Fruit fly (Drosophila melanogaster): ENCODE data around the gene CG13912.

The CG13912 gene

DNA sequence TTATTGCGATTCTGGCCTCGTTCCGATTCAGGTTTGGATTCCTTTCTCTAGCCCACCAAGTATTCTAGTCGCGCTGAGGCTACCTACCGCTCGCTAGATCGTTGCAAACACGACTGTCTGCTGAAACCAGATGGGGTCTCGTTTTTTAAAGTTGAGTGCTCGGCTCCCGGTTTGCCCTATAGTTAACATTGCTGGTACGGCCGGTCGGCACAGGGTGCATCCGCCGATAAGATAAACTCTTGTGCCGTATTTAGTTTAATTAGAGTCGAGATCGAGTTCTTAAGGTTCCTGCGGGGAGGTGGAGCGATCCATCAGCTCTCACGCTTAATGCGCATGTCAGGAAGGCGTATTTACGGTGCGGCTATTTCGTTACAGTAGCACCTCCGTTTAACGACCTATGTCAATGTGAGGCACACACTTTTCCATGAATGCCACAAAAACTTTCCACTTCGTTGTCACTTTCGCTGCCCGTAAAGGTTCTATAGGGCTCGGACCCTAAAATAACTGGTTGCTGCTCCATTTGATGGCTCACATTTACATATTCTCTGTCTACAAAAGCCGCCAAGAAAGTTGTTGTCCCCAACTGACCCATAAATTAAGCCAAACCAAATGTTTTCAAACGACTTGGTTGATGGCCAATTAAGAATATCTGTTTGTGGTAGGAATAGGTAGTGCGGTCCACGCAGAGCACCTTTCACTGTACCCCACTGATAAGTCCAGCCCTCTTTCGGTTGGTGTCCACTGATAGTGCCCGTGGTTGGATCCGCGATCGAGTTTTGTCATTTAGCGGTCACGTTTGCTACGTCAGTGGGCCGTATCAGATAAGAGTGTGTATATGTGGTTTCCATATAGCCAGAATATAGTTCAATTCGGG, 15.5 kb downstream of the CG13912 start, which contains the start of gene CG9119:
Gene CG9119, minus strand, starts transcription at position 122 of the 874 bp plus-strand sequence.
- TF ChIP-seq pan (optimal IDR thresholded peaks at IDR 0.05) (no peak), EcR (GFP tag; optimal IDR thresholded peaks at IDR 0.05) (no peak), CG8478 (optimal IDR thresholded peaks at IDR 0.05) (no peak), Dll (optimal IDR thresholded peaks at IDR 0.05) (no peak), psq (optimal IDR thresholded peaks at IDR 0.05) (no peak), usp (GFP tag; optimal IDR thresholded peaks at IDR 0.05) (no peak)

DNA sequence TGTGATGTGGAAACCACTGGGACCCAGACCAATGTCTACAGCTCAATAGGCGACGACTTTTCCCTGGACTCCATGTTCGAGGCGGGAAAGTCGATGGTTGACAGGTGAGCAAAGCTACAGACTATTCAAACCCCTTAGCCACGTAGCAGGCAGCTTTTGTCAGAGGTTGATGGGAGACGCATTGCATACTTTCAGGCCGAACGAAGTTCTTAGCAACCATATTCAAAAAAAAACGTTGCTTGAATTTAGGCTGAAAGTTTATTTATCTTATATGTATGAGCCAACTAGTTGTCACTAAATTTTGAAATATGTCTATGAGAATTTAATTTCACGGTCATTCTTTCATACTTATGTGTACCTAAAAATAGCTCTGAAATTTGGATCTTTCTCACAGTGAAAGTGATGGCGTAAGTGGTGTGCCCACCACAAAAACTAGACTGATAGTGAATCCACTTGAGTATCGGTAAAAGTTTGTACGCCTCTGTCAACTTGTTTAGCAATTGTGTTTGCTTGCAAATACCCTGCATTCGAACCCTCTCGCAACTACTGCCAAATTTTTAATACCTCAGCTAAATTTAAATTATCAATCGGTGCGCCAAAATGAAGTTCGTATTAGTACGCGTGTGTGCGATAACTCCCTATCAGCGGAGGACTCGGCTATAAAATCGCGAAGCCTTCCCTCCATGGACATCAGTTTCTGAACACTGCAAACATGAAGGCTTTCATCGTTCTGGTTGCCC, 17.5 kb downstream of the CG13912 start, which contains the start of gene LysB:
Gene LysB, plus strand, starts transcription at position 690 of the 740 bp plus-strand sequence.
- TF ChIP-seq psq (optimal IDR thresholded peaks at IDR 0.05): no peak

DNA sequence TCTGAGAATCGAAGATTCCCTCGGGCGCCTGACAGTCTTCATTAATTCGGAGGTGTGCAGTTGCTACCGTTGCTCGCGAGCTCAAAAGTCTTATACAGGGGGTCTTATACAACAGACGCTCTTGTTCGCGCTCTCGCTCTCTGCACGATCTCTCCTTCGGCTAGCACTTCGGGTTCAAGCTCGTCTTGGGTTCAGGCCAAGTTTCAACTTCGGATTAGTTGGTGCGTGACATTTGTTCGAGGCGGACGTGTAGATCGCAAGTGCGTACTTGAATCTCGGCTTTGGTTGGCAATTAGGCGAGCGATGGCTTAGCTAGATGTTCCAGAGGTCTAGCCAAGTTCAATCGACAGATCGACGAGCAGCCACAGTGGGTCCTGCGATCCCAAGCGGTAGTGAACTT, 18.8 kb downstream of the CG13912 start:
- TF ChIP-seq pan (optimal IDR thresholded peaks at IDR 0.05) (no peak), usp (GFP tag; optimal IDR thresholded peaks at IDR 0.05) (no peak), EcR (GFP tag; optimal IDR thresholded peaks at IDR 0.05) (no peak), CG8478 (optimal IDR thresholded peaks at IDR 0.05) (no peak), psq (optimal IDR thresholded peaks at IDR 0.05) (no peak), Dll (optimal IDR thresholded peaks at IDR 0.05) (no peak)

DNA sequence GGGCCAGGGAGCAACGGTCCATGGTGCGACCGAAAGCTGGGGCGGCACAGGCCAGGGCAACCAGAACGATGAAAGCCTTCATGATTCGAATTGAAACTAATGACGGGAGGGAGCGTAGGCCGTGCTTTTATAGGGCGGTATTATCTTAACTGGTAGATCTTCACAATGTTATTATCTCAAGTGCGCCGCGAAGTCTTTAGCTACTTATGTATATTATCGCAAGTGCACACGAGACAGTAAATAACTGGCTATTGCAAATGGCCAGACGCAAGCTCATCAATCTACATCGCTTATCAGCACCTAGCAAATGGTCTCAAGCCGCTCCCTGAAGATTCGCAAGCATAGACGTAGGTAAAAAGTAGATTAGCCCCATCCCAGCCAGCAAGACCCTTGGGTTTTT, 21.7 kb downstream of the CG13912 start, which contains the start of gene LysD:
Gene LysD, minus strand, starts transcription at position 101 of the 400 bp plus-strand sequence.
- TF ChIP-seq Dll (optimal IDR thresholded peaks at IDR 0.05) (no peak), psq (optimal IDR thresholded peaks at IDR 0.05) (no peak), usp (GFP tag; optimal IDR thresholded peaks at IDR 0.05) (no peak), pan (optimal IDR thresholded peaks at IDR 0.05) (no peak), EcR (GFP tag; optimal IDR thresholded peaks at IDR 0.05) (no peak), CG8478 (optimal IDR thresholded peaks at IDR 0.05) (no peak)

DNA sequence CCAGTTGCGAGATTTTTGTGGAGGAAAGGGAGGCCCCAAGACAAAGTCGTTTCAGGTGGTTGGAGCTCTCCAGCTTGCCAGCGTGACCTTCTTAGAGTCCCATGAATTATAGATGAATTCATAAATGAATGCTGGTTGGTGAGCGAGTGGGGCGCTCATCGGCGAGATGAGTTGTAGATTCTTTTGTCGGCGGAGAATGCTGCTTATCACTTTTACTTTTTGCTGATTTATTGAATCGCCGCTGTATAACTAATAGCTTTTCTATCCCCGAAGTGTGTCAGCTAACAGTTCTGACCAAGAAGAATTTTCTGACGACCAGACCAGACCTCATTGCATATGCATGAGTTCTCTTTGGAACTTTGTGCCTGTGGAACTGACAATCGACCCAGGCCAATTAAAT, 22.7 kb downstream of the CG13912 start:
- no peak for TF ChIP-seq EcR (GFP tag; optimal IDR thresholded peaks at IDR 0.05)
- no peak for TF ChIP-seq CG8478 (optimal IDR thresholded peaks at IDR 0.05)

DNA sequence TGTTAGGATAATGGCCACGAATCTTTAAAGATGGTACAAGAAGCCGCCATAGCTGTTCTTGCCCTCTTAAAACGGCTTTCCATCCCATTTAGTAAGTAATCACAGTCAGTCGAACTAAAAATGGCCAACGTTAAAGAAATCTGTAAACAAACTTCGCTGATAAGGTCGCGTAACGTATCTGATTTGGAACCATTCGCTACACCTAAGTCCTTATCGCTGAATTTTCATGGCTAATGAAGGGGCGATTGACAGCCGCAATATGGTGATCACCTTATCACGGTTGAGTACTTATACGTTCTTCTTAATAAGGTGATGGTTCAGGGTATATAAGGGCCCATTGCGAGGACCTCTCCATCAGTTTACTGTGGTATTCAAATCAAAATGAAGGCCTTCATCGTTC, 23.2 kb downstream of the CG13912 start, which contains the start of gene LysE:
Gene LysE, plus strand, starts transcription at position 257 of the 400 bp plus-strand sequence.
- TF ChIP-seq psq (optimal IDR thresholded peaks at IDR 0.05) (no peak), pan (optimal IDR thresholded peaks at IDR 0.05) (no peak), Dll (optimal IDR thresholded peaks at IDR 0.05) (no peak), CG8478 (optimal IDR thresholded peaks at IDR 0.05) (no peak), usp (GFP tag; optimal IDR thresholded peaks at IDR 0.05) (no peak), EcR (GFP tag; optimal IDR thresholded peaks at IDR 0.05) (no peak)

DNA sequence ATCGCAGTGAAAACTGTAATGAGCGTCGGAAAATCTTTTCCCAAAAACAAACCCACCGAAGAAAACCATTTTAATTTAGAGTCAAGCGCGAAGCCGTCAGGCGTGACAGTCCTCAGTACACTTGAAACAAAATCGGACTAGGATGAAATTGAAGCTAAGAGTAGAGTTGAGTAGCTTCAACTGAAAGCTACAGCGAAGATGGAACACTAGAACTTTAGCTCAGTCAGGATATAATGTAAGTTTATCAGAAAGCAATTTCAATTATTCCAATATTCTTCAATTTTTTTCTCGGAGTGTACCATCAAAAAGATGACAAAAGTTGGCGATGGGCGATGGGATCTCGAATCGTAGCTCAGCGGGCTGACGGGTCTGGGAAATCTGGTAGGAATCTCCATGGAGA, 27.1 kb downstream of the CG13912 start:
- TF ChIP-seq CG8478 (optimal IDR thresholded peaks at IDR 0.05) (no peak), Dll (optimal IDR thresholded peaks at IDR 0.05) (no peak), pan (optimal IDR thresholded peaks at IDR 0.05) (no peak), EcR (GFP tag; optimal IDR thresholded peaks at IDR 0.05) (no peak), psq (optimal IDR thresholded peaks at IDR 0.05) (no peak), usp (GFP tag; optimal IDR thresholded peaks at IDR 0.05) (no peak)

DNA sequence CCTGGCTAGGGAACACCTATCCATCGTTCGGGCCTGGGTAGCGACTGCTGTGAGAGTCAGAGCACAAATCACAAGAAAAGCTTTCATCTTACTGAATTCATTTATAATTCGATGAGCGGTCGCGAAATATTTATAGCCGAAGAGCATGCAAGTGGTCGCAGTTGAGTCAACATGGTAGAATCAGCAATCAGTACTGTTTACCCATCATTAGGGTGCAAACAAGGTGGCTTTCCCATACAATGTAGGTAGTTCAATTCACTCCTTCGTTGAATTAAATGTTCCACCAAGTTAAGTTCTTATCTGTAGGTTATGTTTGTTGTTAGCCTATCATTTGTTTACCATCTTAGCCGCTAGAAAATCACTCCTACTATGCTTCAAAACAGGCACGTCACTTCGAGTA, 29.2 kb downstream of the CG13912 start, which contains the start of gene LysP:
Gene LysP, minus strand, starts transcription at position 101 of the 400 bp plus-strand sequence.
- no peak for TF ChIP-seq pan (optimal IDR thresholded peaks at IDR 0.05)
- no peak for TF ChIP-seq EcR (GFP tag; optimal IDR thresholded peaks at IDR 0.05)
- no peak for TF ChIP-seq psq (optimal IDR thresholded peaks at IDR 0.05)
- no peak for TF ChIP-seq usp (GFP tag; optimal IDR thresholded peaks at IDR 0.05)
- TF ChIP-seq CG8478 (optimal IDR thresholded peaks at IDR 0.05): no peak
- TF ChIP-seq Dll (optimal IDR thresholded peaks at IDR 0.05): no peak

DNA sequence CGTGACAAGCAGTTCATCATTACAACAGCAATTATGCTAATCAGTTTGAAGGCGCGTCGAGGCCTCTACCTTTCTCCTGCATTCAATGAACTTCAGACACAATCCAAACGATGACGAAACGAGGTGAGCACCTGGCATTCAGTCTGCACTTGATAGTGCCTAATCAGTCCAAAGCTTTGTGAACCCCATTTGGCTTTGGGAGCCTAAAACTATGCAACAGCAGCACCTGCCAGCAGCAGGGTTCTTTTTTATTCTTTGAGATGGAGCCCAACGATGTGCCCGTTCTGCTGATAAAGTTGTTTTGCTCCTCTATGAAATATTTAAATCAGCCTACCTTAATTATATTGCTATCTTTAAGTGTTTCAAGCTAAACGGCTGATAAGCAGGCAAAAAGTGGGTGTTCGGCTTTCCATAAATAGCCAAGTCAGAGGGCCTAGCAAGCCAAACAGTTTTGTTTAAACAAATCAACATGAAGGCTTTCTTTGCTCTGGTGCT, 38.0 kb downstream of the CG13912 start, which contains the start of gene LysS:
Gene LysS, plus strand, starts transcription at position 445 of the 495 bp plus-strand sequence.
- TF ChIP-seq pan (optimal IDR thresholded peaks at IDR 0.05): no peak
- TF ChIP-seq CG8478 (optimal IDR thresholded peaks at IDR 0.05): no peak
- no peak for TF ChIP-seq EcR (GFP tag; optimal IDR thresholded peaks at IDR 0.05)
- TF ChIP-seq Dll (optimal IDR thresholded peaks at IDR 0.05): no peak
- TF ChIP-seq psq (optimal IDR thresholded peaks at IDR 0.05): no peak
- no peak for TF ChIP-seq usp (GFP tag; optimal IDR thresholded peaks at IDR 0.05)

DNA sequence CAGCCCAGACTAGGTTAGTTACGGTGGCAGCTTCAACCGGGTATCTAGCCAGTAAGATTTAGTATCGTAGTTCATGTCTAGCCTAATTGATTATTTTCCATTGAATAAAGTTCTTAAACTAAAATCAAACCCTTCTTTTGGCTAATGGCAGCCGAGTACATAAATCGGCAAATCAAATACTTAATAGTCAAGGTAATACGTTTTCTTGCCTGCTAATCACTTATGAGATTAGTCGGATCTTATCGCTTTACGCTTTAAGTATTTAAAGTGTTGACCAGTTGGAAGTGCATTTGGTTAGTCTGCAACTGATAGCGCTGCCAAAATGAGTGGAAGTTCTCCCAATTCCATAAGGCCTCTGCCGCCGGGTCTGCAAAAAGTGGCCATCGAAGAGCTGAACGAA, 43.2 kb downstream of the CG13912 start, which contains the start of gene CG33965:
Gene CG33965, plus strand, starts transcription at position 301 of the 400 bp plus-strand sequence.
- TF ChIP-seq Dll (optimal IDR thresholded peaks at IDR 0.05) (no peak), usp (GFP tag; optimal IDR thresholded peaks at IDR 0.05) (no peak), psq (optimal IDR thresholded peaks at IDR 0.05) (no peak), pan (optimal IDR thresholded peaks at IDR 0.05) (no peak), EcR (GFP tag; optimal IDR thresholded peaks at IDR 0.05) (no peak), CG8478 (optimal IDR thresholded peaks at IDR 0.05) (no peak)

DNA sequence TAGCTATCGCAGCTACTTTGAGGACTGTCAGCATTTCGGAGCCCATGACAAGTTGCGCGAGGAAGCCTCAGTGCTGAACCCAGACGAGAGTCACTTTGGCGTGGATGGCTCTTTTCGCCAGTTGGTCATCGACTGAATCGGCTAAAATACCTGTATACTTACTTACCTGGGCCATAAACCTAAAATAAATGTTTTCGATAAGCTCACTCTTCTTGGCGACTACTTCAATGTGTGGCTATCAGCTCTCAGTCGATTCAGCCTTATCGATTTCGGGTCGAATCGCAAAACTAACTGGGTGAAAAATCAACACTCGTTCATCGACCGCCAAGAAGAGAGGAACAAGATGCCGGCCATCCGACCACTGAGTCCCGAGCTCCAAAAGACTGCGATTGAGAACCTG, 44.4 kb downstream of the CG13912 start, which contains the start of gene CG33966:
Gene CG33966, plus strand, starts transcription at position 301 of the 400 bp plus-strand sequence.
- TF ChIP-seq usp (GFP tag; optimal IDR thresholded peaks at IDR 0.05) (no peak), EcR (GFP tag; optimal IDR thresholded peaks at IDR 0.05) (no peak), Dll (optimal IDR thresholded peaks at IDR 0.05) (no peak), pan (optimal IDR thresholded peaks at IDR 0.05) (no peak), CG8478 (optimal IDR thresholded peaks at IDR 0.05) (no peak)

Data from whole organism.